Worm (Caenorhabditis elegans) whole organism, early embryonic: Measurements from ENCODE around the gene sre-27.

Experiments used
- F13C5.2 ChIP-seq: sonication (generic microtip); optimal IDR thresholded peaks from 2 replicates; lab custom pipeline; 2017; ENCODE audit warnings: mild to moderate bottlenecking, missing genetic modification characterization, inconsistent platforms, missing compliant biosample characterization
- aly-1 ChIP-seq: sonication (generic microtip); optimal IDR thresholded peaks from 2 replicates; lab custom pipeline; 2016; ENCODE audit warnings: missing genetic modification characterization, missing compliant biosample characterization
- ama-1 ChIP-seq: fragments of 150-350 bp; optimal IDR thresholded peaks from 2 replicates; lab custom pipeline; 2014
- ceh-13 ChIP-seq: fragments of 200-800 bp; sonication (Bioruptor generic); optimal IDR thresholded peaks from 2 replicates; lab custom pipeline; 2018; ENCODE audit warnings: mild to moderate bottlenecking, missing genetic modification characterization, missing compliant biosample characterization
- ets-7 ChIP-seq: sonication (generic microtip); optimal IDR thresholded peaks from 2 replicates; lab custom pipeline; 2016; ENCODE audit warnings: missing genotype, missing genetic modification characterization, missing compliant biosample characterization
- flt-1 ChIP-seq: fragments of 200-800 bp; sonication (Bioruptor generic); IDR thresholded peaks from 2 replicates; pipeline ENCODE4 v1.3.6; 2022; ENCODE audit warnings: missing genetic modification characterization, missing compliant biosample characterization
- hmbx-1 ChIP-seq: sonication (generic microtip); optimal IDR thresholded peaks from 2 replicates; lab custom pipeline; 2016; ENCODE audit warnings: mild to moderate bottlenecking, missing genetic modification characterization, missing compliant biosample characterization
- pes-1 ChIP-seq: fragments of 200-800 bp; sonication (Bioruptor generic); IDR thresholded peaks from 2 replicates; pipeline ENCODE4 v1.3.6; 2022; ENCODE audit warnings: missing genetic modification reagents, missing genetic modification characterization, missing compliant biosample characterization
- tbx-37 ChIP-seq: fragments of 200-800 bp; sonication (Bioruptor generic); conservative IDR thresholded peaks from 2 replicates; pipeline ENCODE4 v1.3.6; 2022; ENCODE audit warnings: missing genetic modification reagents, missing genetic modification characterization, missing compliant biosample characterization
- tra-4 ChIP-seq: sonication (generic microtip); optimal IDR thresholded peaks from 2 replicates; lab custom pipeline; 2017; ENCODE audit warnings: missing genetic modification characterization, missing compliant biosample characterization

- TF ChIP-seq ceh-13 (GFP tag; lab: Kevin White, UChicago) (no peak), hmbx-1 (no peak), ets-7 (tag; lab: Kevin White, UChicago) (no peak), pes-1 (GFP tag; lab: Robert Waterston, UW) (no peak), tbx-37 (GFP tag; lab: Robert Waterston, UW) (no peak), F13C5.2 (tag; lab: Kevin White, UChicago) (no peak), tra-4 (no peak), aly-1 (no peak), flt-1 (GFP tag; lab: Robert Waterston, UW) (no peak), ama-1 (no peak)
Observed at ce11 chrII:12417514-12417913, at the start of gene sre-27.
